Worm (Caenorhabditis elegans) whole organism, L4 larva: ENCODE results near the gene gid-2.

Experiments used
- F10B5.3 ChIP-seq: sonication (generic microtip); optimal IDR thresholded peaks from 2 replicates; lab custom pipeline; 2016; ENCODE audit warnings: mild to moderate bottlenecking, missing genetic modification characterization, missing compliant biosample characterization
- ceh-62 ChIP-seq: sonication (generic microtip); optimal IDR thresholded peaks from 2 replicates; lab custom pipeline; 2017; ENCODE audit warnings: missing biosample characterization, missing genetic modification characterization
- lin-13 ChIP-seq: fragments of 150-350 bp; optimal IDR thresholded peaks from 2 replicates; lab custom pipeline; 2014; ENCODE audit warnings: missing biosample characterization, missing genetic modification reagents, missing genetic modification characterization
- lin-39 ChIP-seq: fragments of 150-350 bp; optimal IDR thresholded peaks from 2 replicates; lab custom pipeline; 2014; ENCODE audit warnings: missing biosample characterization, missing genetic modification reagents, missing genetic modification characterization
- mep-1 ChIP-seq: fragments of 150-350 bp; sonication (generic microtip); optimal IDR thresholded peaks from 3 replicates; lab custom pipeline; 2014; ENCODE audit warnings: missing biosample characterization, missing genetic modification characterization
- nhr-48 ChIP-seq: sonication (generic microtip); optimal IDR thresholded peaks from 2 replicates; lab custom pipeline; 2016; ENCODE audit warnings: mild to moderate bottlenecking, missing genetic modification characterization, missing compliant biosample characterization
- pha-4 ChIP-seq, 2 experiments: fragments of 150-350 bp in 1 of 2; fragments of 200-800 bp in 1 of 2; sonication (Bioruptor generic) in 1 of 2; IDR thresholded peaks in 1 of 2; optimal IDR thresholded peaks in 1 of 2; 2 replicates each; pipeline versions ENCODE4 v1.3.6 to Lab custom; 2014 to 2022; ENCODE audit warnings: missing genetic modification characterization in 2 of 2, missing genetic modification reagents in 2 of 2, missing biosample characterization in 1 of 2, missing compliant biosample characterization in 1 of 2
- spr-3 ChIP-seq: fragments of 200-800 bp; sonication (Bioruptor generic); optimal IDR thresholded peaks from 2 replicates; lab custom pipeline; 2018; ENCODE audit warnings: mild to moderate bottlenecking, missing genetic modification characterization, missing compliant biosample characterization
- unc-39 ChIP-seq: sonication (generic microtip); optimal IDR thresholded peaks from 2 replicates; lab custom pipeline; 2017; ENCODE audit warnings: missing biosample characterization, missing genetic modification characterization
- vab-7 ChIP-seq: fragments of 200-800 bp; sonication (Bioruptor generic); IDR thresholded peaks from 2 replicates; pipeline ENCODE4 v1.3.6; 2022; ENCODE audit warnings: missing genetic modification reagents, missing genetic modification characterization, missing compliant biosample characterization

DNA sequence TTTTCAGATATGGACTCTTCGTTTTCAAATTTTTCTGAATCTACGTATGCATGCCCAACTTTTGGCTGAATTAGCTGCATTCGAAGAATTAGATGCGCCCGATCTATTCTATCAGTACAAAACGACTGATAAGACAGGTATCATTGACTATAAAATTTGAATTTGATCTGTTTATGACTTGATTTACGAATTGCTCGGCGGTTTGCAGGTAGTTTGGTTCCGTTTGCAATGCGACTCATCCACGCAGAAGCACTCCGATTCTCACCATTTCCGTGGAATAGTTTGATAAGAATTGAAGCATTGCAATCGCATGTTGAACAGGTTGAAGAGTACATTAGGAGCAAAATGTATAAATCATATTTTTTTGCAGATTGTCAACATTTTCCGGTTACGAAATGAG, 27.8 kb downstream of the gid-2 start:
- TF ChIP-seq unc-39 (tag; lab: Kevin White, UChicago), result no peak
- no peak for TF ChIP-seq mep-1 (tag; lab: Kevin White, UChicago)
- no peak for TF ChIP-seq spr-3 (GFP tag; lab: Kevin White, UChicago)
- no peak for TF ChIP-seq lin-39 (tag; lab: Kevin White, UChicago)
- TF ChIP-seq ceh-62 (tag; lab: Kevin White, UChicago), result no peak
- no peak for TF ChIP-seq vab-7 (GFP tag; lab: Robert Waterston, UW)
- no peak for TF ChIP-seq lin-13 (GFP tag; lab: Kevin White, UChicago)
- TF ChIP-seq F10B5.3 (tag; lab: Kevin White, UChicago), result no peak
- no peak for TF ChIP-seq pha-4 (GFP tag; IDR thresholded peaks at IDR 0.05; lab: Robert Waterston, UW)
- no peak for TF ChIP-seq pha-4 (tag; optimal IDR thresholded peaks at IDR 0.05; lab: Kevin White, UChicago)
- TF ChIP-seq nhr-48 (tag; lab: Kevin White, UChicago), result no peak
